Fruit fly (Drosophila melanogaster): ENCODE measurements around the gene lft.

DNA sequence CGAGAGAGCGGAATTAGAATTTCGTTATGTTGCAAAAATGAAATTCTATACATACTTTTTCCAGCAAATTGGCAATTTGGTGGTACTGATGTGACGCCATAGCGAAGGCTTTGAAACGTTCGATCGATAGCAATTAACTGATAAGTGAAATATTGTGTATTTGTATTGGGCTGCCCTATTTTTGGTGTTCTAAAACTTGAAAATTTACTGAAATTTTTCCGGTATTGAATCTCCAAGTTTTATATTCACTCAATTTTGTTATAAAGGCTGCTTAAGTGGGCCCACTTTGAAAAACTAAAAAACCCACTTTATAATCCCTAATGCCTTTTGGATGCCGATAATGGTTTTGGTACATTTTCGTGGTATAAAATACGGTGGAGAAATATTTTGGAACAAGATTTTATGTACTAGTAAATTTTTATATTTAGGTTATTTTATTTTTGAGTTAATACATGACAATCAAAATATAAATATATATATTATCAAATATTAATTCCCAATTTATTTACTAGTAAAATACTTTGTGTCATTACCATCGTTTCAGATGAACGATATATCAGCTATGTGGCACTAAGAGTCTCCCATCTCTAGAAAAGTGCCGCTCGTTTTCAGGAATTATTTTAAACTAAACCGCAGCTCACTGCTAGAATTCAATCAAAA, 1.7 kb upstream of the lft start, which contains the start of the genes Cand1 and pim:
- TF ChIP-seq gl (tag; optimal IDR thresholded peaks at IDR 0.05) (no peak), CG12605 (GFP tag; IDR thresholded peaks at IDR 0.05) (no peak), D1 (tag; optimal IDR thresholded peaks at IDR 0.05) (no peak), Ets98B (GFP tag; IDR thresholded peaks at IDR 0.05) (no peak), EcR (GFP tag; optimal IDR thresholded peaks at IDR 0.05) (no peak), rn (GFP tag; IDR thresholded peaks at IDR 0.05) (no peak), CG8301 (tag; optimal IDR thresholded peaks at IDR 0.05) (no peak), CG10348 (GFP tag; IDR thresholded peaks at IDR 0.05) (no peak), Pif1B (GFP tag; optimal IDR thresholded peaks at IDR 0.05) (no peak)

Measured in whole organism, pupa.